Worm (Caenorhabditis elegans): ENCODE results near the gene F09C12.8.
"Not testable (repeated sequence)": the region's sequence is repeated elsewhere in the genome, so short reads cannot be mapped to it uniquely, and the experiment has no call there.

F09C12.8 gene

ce11 chrII:5157525-5157924 lies 45.3 kb downstream of the F09C12.8 start, which contains the start of gene srb-13:
Gene srb-13 (minus strand): TSS chrII:5157625.
- no peak for TF ChIP-seq lir-1 (GFP tag; conservative IDR thresholded peaks at IDR 0.05)
- no peak for TF ChIP-seq zim-3 (tag; optimal IDR thresholded peaks at IDR 0.05)
- no peak for TF ChIP-seq efl-1 (GFP tag; optimal IDR thresholded peaks at IDR 0.05)
- TF ChIP-seq bed-1 (GFP tag; IDR thresholded peaks at IDR 0.05), result no peak
- no peak for TF ChIP-seq ceh-79 (tag; optimal IDR thresholded peaks at IDR 0.05)
- TF ChIP-seq B0336.3 (GFP tag; IDR thresholded peaks at IDR 0.05), result no peak
- TF ChIP-seq tbx-9 (tag; optimal IDR thresholded peaks at IDR 0.05; ENCODE audit: borderline replicate concordance), result no peak
- no peak for TF ChIP-seq hlh-26 (GFP tag; conservative IDR thresholded peaks at IDR 0.05)
- no peak for TF ChIP-seq dpff-1 (tag; optimal IDR thresholded peaks at IDR 0.05)
- TF ChIP-seq F33H1.4 (GFP tag; IDR thresholded peaks at IDR 0.05), result no peak
- TF ChIP-seq nfya-2 (GFP tag; IDR thresholded peaks at IDR 0.05), result no peak
- no peak for TF ChIP-seq dox-1 (GFP tag; IDR thresholded peaks at IDR 0.05)
- TF ChIP-seq Y79H2A.3 (GFP tag; conservative IDR thresholded peaks at IDR 0.05), result no peak
- no peak for TF ChIP-seq F22D6.2 (tag; optimal IDR thresholded peaks at IDR 0.05)
- TF ChIP-seq ztf-28 (GFP tag; IDR thresholded peaks at IDR 0.05), result no peak
- TF ChIP-seq hmg-20 (GFP tag; IDR thresholded peaks at IDR 0.05), result no peak
- no peak for TF ChIP-seq sea-2 (GFP tag; IDR thresholded peaks at IDR 0.05)

- not testable (repeated sequence) for TF ChIP-seq F57C9.4 (tag; optimal IDR thresholded peaks at IDR 0.05); tlf-1 (GFP tag; optimal IDR thresholded peaks at IDR 0.05); mel-28 (tag; optimal IDR thresholded peaks at IDR 0.05; ENCODE audit: borderline replicate concordance)
Measured at ce11 chrII:5158774-5159173, 46.6 kb downstream of the F09C12.8 start, which contains the start of gene F58A6.9. Gene F58A6.9 (minus strand): TSS chrII:5158874.

- TF ChIP-seq egl-18 (GFP tag; IDR thresholded peaks at IDR 0.05), result no peak
- no peak for TF ChIP-seq Y79H2A.3 (GFP tag; conservative IDR thresholded peaks at IDR 0.05)
- no peak for TF ChIP-seq him-1 (tag; optimal IDR thresholded peaks at IDR 0.05)
- TF ChIP-seq F37B4.10 (GFP tag; IDR thresholded peaks at IDR 0.05), result no peak
- TF ChIP-seq ztf-18 (tag; optimal IDR thresholded peaks at IDR 0.05), result no peak
- TF ChIP-seq snpc-4 (GFP tag; optimal IDR thresholded peaks at IDR 0.05), result no peak
- no peak for TF ChIP-seq snpc-4 (tag; optimal IDR thresholded peaks at IDR 0.05)
- TF ChIP-seq Y95B8A.8 (GFP tag; IDR thresholded peaks at IDR 0.05), result no peak
- no peak for TF ChIP-seq ama-1 (optimal IDR thresholded peaks at IDR 0.05)
- TF ChIP-seq ama-1 (GFP tag; optimal IDR thresholded peaks at IDR 0.05), result no peak
- no peak for TF ChIP-seq K12H6.12 (tag; optimal IDR thresholded peaks at IDR 0.05)
Measured at ce11 chrII:5161102-5161501, 48.9 kb downstream of the F09C12.8 start, which contains the start of gene C27D6.11. Gene C27D6.11 (minus strand): TSS chrII:5161202.

- no peak for TF ChIP-seq nfya-2 (GFP tag; IDR thresholded peaks at IDR 0.05)
- no peak for TF ChIP-seq ztf-18 (tag; optimal IDR thresholded peaks at IDR 0.05)
- TF ChIP-seq tbp1 (GFP tag; optimal IDR thresholded peaks at IDR 0.05), result no peak
- no peak for TF ChIP-seq mxl-1 (tag; optimal IDR thresholded peaks at IDR 0.05)
- no peak for TF ChIP-seq sdz-38 (tag; optimal IDR thresholded peaks at IDR 0.05)
- TF ChIP-seq sptf-2 (GFP tag; optimal IDR thresholded peaks at IDR 0.05), result no peak
- TF ChIP-seq zfh-2 (GFP tag; conservative IDR thresholded peaks at IDR 0.05), result no peak
Measured at ce11 chrII:5163283-5163682, 51.1 kb downstream of the F09C12.8 start, which contains the start of gene srb-5. Gene srb-5 (minus strand): TSS chrII:5163383.

Measured in whole organism, young adult.